Worm (Caenorhabditis elegans) whole organism, L1 larva: ENCODE results near the gene F53B2.8.

Experiments used
- C04F5.9 ChIP-seq: sonication (generic microtip); optimal IDR thresholded peaks from 2 replicates; lab custom pipeline; 2016; ENCODE audit warnings: missing genetic modification characterization, missing compliant biosample characterization
- C16A3.4 ChIP-seq: fragments of 150-350 bp; optimal IDR thresholded peaks from 2 replicates; lab custom pipeline; 2014; ENCODE audit warnings: missing biosample characterization, missing genetic modification characterization
- C34B4.2 ChIP-seq: sonication (generic microtip); optimal IDR thresholded peaks from 2 replicates; lab custom pipeline; 2017; ENCODE audit warnings: mild to moderate bottlenecking, missing genetic modification characterization, missing compliant biosample characterization
- F16B12.6 ChIP-seq: fragments of 150-350 bp; optimal IDR thresholded peaks from 2 replicates; lab custom pipeline; 2014; ENCODE audit warnings: missing biosample characterization, missing genetic modification characterization
- Y116A8C.19 ChIP-seq: sonication (generic microtip); optimal IDR thresholded peaks from 2 replicates; lab custom pipeline; 2016; ENCODE audit warnings: missing compliant biosample characterization, missing genetic modification characterization, borderline replicate concordance
- aha-1 ChIP-seq: fragments of 150-350 bp; optimal IDR thresholded peaks from 2 replicates; lab custom pipeline; 2014; ENCODE audit warnings: missing biosample characterization, missing genetic modification characterization
- blmp-1 ChIP-seq: fragments of 150-350 bp; optimal IDR thresholded peaks from 2 replicates; lab custom pipeline; 2014; ENCODE audit warnings: missing biosample characterization, missing genetic modification characterization
- ceh-8 ChIP-seq: fragments of 200-800 bp; sonication (Bioruptor generic); optimal IDR thresholded peaks from 2 replicates; lab custom pipeline; 2018; ENCODE audit warnings: mild to moderate bottlenecking, missing genetic modification characterization, moderate library complexity, missing compliant biosample characterization
- dpl-1 ChIP-seq, 3 experiments: fragments of 150-350 bp in 2 of 3; sonication (generic microtip) in 1 of 3; optimal IDR thresholded peaks; 2 replicates each; lab custom pipeline; 2014 to 2017; ENCODE audit warnings: missing biosample characterization in 3 of 3, missing genetic modification characterization in 3 of 3, missing genetic modification reagents in 3 of 3
- dsc-1 ChIP-seq: sonication (generic microtip); optimal IDR thresholded peaks from 2 replicates; lab custom pipeline; 2016; ENCODE audit warnings: mild to moderate bottlenecking, missing genetic modification characterization, missing compliant biosample characterization
- efl-1 ChIP-seq, 4 experiments: fragments of 150-350 bp; optimal IDR thresholded peaks in 3 of 4; peaks in 1 of 4; 1 replicate in 1 of 4; 2 replicates in 3 of 4; lab custom pipeline; 2014; ENCODE audit warnings: missing biosample characterization in 2 of 4, missing genetic modification characterization in 2 of 4, missing genetic modification reagents in 2 of 4
- egl-27 ChIP-seq, 2 experiments: fragments of 150-350 bp in 1 of 2; sonication (generic microtip); optimal IDR thresholded peaks; 3 replicates each; lab custom pipeline; 2017 to 2018; ENCODE audit warnings: missing biosample characterization in 2 of 2, missing genetic modification characterization in 2 of 2, missing genetic modification reagents in 2 of 2
- elt-2 ChIP-seq: sonication (generic microtip); optimal IDR thresholded peaks from 2 replicates; lab custom pipeline; 2016; ENCODE audit warnings: missing genetic modification characterization, mild to moderate bottlenecking, inconsistent platforms, missing compliant biosample characterization, missing genetic modification reagents
- ets-5 ChIP-seq: fragments of 200-800 bp; sonication (Bioruptor generic); IDR thresholded peaks from 2 replicates; pipeline ENCODE4 v1.3.6; 2022; ENCODE audit warnings: missing genetic modification characterization, missing compliant biosample characterization
- fkh-10 ChIP-seq: sonication (generic microtip); optimal IDR thresholded peaks from 2 replicates; lab custom pipeline; 2017; ENCODE audit warnings: missing biosample characterization, missing genetic modification reagents, missing genetic modification characterization
- fkh-8 ChIP-seq: sonication (generic microtip); optimal IDR thresholded peaks from 2 replicates; lab custom pipeline; 2016; ENCODE audit warnings: mild to moderate bottlenecking, missing genetic modification characterization, missing compliant biosample characterization
- grh-1 ChIP-seq: fragments of 200-800 bp; sonication (Bioruptor generic); IDR thresholded peaks from 2 replicates; pipeline ENCODE4 v1.3.6; 2022; ENCODE audit warnings: missing genetic modification reagents, missing genetic modification characterization, missing compliant biosample characterization
- hlh-17 ChIP-seq: fragments of 200-800 bp; sonication (Bioruptor generic); optimal IDR thresholded peaks from 2 replicates; lab custom pipeline; 2018; ENCODE audit warnings: missing genetic modification characterization, mild to moderate bottlenecking, missing compliant biosample characterization, moderate library complexity, borderline replicate concordance
- hlh-4 ChIP-seq: sonication (generic microtip); optimal IDR thresholded peaks from 2 replicates; lab custom pipeline; 2016; ENCODE audit warnings: mild to moderate bottlenecking, missing genetic modification characterization, missing compliant biosample characterization
- isw-1 ChIP-seq: fragments of 200-800 bp; sonication (Bioruptor generic); IDR thresholded peaks from 2 replicates; pipeline ENCODE4 v1.3.6; 2022; ENCODE audit warnings: missing genetic modification characterization, missing compliant biosample characterization
- lin-14 ChIP-seq: fragments of 200-800 bp; sonication (Bioruptor generic); optimal IDR thresholded peaks from 2 replicates; lab custom pipeline; 2018; ENCODE audit warnings: mild to moderate bottlenecking, missing genetic modification characterization, moderate library complexity, missing compliant biosample characterization
- lin-39 ChIP-seq: fragments of 150-350 bp; optimal IDR thresholded peaks from 2 replicates; lab custom pipeline; 2014; ENCODE audit warnings: missing biosample characterization, missing genetic modification reagents, missing genetic modification characterization
- lir-3 ChIP-seq: sonication (generic microtip); optimal IDR thresholded peaks from 2 replicates; lab custom pipeline; 2016; ENCODE audit warnings: mild to moderate bottlenecking, missing genetic modification characterization, moderate library complexity, missing compliant biosample characterization; ENCODE audit not compliant: poor library complexity
- lsy-2 ChIP-seq, 2 experiments: fragments of 150-350 bp; optimal IDR thresholded peaks; 2 replicates each; lab custom pipeline; 2014; ENCODE audit warnings: missing biosample characterization in 2 of 2, missing genetic modification characterization in 2 of 2
- mab-9 ChIP-seq: fragments of 200-800 bp; sonication (Bioruptor generic); IDR thresholded peaks from 2 replicates; pipeline ENCODE4 v1.3.6; 2022; ENCODE audit warnings: missing genetic modification reagents, missing genetic modification characterization, missing compliant biosample characterization
- mdl-1 ChIP-seq, 2 experiments: fragments of 150-350 bp; optimal IDR thresholded peaks; 2 replicates each; lab custom pipeline; 2014 to 2017; ENCODE audit warnings: missing biosample characterization in 2 of 2, missing genetic modification characterization in 2 of 2, inconsistent platforms in 1 of 2
- mef-2 ChIP-seq: fragments of 150-350 bp; optimal IDR thresholded peaks from 2 replicates; lab custom pipeline; 2014; ENCODE audit warnings: missing biosample characterization, missing genetic modification characterization
- mep-1 ChIP-seq: fragments of 150-350 bp; optimal IDR thresholded peaks from 2 replicates; lab custom pipeline; 2014; ENCODE audit warnings: missing biosample characterization, missing genetic modification characterization
- nhr-28 ChIP-seq: fragments of 150-350 bp; optimal IDR thresholded peaks from 2 replicates; lab custom pipeline; 2014; ENCODE audit warnings: missing biosample characterization, missing genetic modification characterization
- nhr-76 ChIP-seq: sonication (generic microtip); optimal IDR thresholded peaks from 2 replicates; lab custom pipeline; 2017; ENCODE audit warnings: missing biosample characterization, missing genetic modification characterization
- nhr-77 ChIP-seq: fragments of 150-350 bp; optimal IDR thresholded peaks from 2 replicates; lab custom pipeline; 2014; ENCODE audit warnings: missing biosample characterization, missing genetic modification characterization
- pag-3 ChIP-seq: sonication (generic microtip); optimal IDR thresholded peaks from 2 replicates; lab custom pipeline; 2017; ENCODE audit warnings: missing genetic modification characterization, mild to moderate bottlenecking, missing compliant biosample characterization, antibody characterized with exemption, borderline replicate concordance; ENCODE audit not compliant: insufficient read depth
- pqm-1 ChIP-seq: sonication (generic microtip); optimal IDR thresholded peaks from 3 replicates; lab custom pipeline; 2017; ENCODE audit warnings: missing biosample characterization, missing genetic modification characterization
- skn-1 ChIP-seq: fragments of 150-350 bp; optimal IDR thresholded peaks from 2 replicates; lab custom pipeline; 2014; ENCODE audit warnings: missing biosample characterization, missing genetic modification characterization
- snu-23 ChIP-seq: sonication (generic microtip); optimal IDR thresholded peaks from 2 replicates; lab custom pipeline; 2016; ENCODE audit warnings: missing genetic modification characterization, missing compliant biosample characterization
- sup-37 ChIP-seq: fragments of 200-800 bp; sonication (Bioruptor generic); optimal IDR thresholded peaks from 2 replicates; lab custom pipeline; 2018; ENCODE audit warnings: mild to moderate bottlenecking, missing genetic modification characterization, missing compliant biosample characterization
- swsn-7 ChIP-seq: sonication (generic microtip); optimal IDR thresholded peaks from 2 replicates; lab custom pipeline; 2016; ENCODE audit warnings: missing genetic modification characterization, missing compliant biosample characterization
- tbx-2 ChIP-seq: sonication (generic microtip); optimal IDR thresholded peaks from 2 replicates; lab custom pipeline; 2016; ENCODE audit warnings: missing genetic modification characterization, missing compliant biosample characterization
- tlp-1 ChIP-seq: fragments of 150-350 bp; optimal IDR thresholded peaks from 2 replicates; lab custom pipeline; 2014; ENCODE audit warnings: missing biosample characterization, missing genetic modification characterization
- unc-62 ChIP-seq: fragments of 150-350 bp; optimal IDR thresholded peaks from 2 replicates; lab custom pipeline; 2014; ENCODE audit warnings: missing biosample characterization, missing genetic modification reagents, missing genetic modification characterization
- unc-86 ChIP-seq: sonication (generic microtip); optimal IDR thresholded peaks from 2 replicates; lab custom pipeline; 2016; ENCODE audit warnings: missing genetic modification characterization, missing compliant biosample characterization
- unc-98 ChIP-seq: fragments of 200-800 bp; sonication (Bioruptor generic); IDR thresholded peaks from 2 replicates; pipeline ENCODE4 v1.3.6; 2022; ENCODE audit warnings: missing genetic modification characterization, missing compliant biosample characterization
- xbp-1 ChIP-seq: sonication (generic microtip); optimal IDR thresholded peaks from 2 replicates; lab custom pipeline; 2016; ENCODE audit warnings: missing genetic modification characterization, missing compliant biosample characterization
- zip-4 ChIP-seq: fragments of 200-800 bp; sonication (Bioruptor generic); optimal IDR thresholded peaks from 2 replicates; lab custom pipeline; 2018; ENCODE audit warnings: mild to moderate bottlenecking, missing genetic modification characterization, moderate library complexity, missing compliant biosample characterization
- ztf-4 ChIP-seq: fragments of 150-350 bp; optimal IDR thresholded peaks from 2 replicates; lab custom pipeline; 2014; ENCODE audit warnings: missing biosample characterization, missing genetic modification characterization

F53B2.8 gene

ce11 chrIV:12545393-12545792 lies 18.2 kb upstream of the F53B2.8 start:
- no peak for TF ChIP-seq nhr-77 (tag; lab: Kevin White, UChicago)
- TF ChIP-seq blmp-1 (tag; lab: Kevin White, UChicago) = peak; percentile 37
- TF ChIP-seq efl-1 (optimal IDR thresholded peaks at IDR 0.05; lab: Kevin White, UChicago) = peak; percentile 27 to 43
- TF ChIP-seq efl-1 (GFP tag; optimal IDR thresholded peaks at IDR 0.05 in 1 of 2; lab: Kevin White, UChicago) = peak in 1 of 2 experiments; percentile 81
- no peak for TF ChIP-seq swsn-7 (tag; lab: Kevin White, UChicago)
- no peak for TF ChIP-seq pqm-1
- TF ChIP-seq tlp-1 (tag; lab: Kevin White, UChicago) = no peak
- no peak for TF ChIP-seq nhr-76 (tag; lab: Kevin White, UChicago)
- TF ChIP-seq dpl-1 (GFP tag; optimal IDR thresholded peaks at IDR 0.05; lab: Kevin White, UChicago) = no peak
- no peak for TF ChIP-seq egl-27 (tag; optimal IDR thresholded peaks at IDR 0.05; lab: Kevin White, UChicago)
- TF ChIP-seq sup-37 (GFP tag; lab: Kevin White, UChicago) = no peak
- no peak for TF ChIP-seq isw-1 (GFP tag; lab: Robert Waterston, UW)
- TF ChIP-seq snu-23 = peak; percentile 2
- TF ChIP-seq ceh-8 (GFP tag; lab: Kevin White, UChicago) = no peak
- no peak for TF ChIP-seq lin-39 (tag; lab: Kevin White, UChicago)
- TF ChIP-seq lin-14 (GFP tag; lab: Kevin White, UChicago) = peak; percentile 14
- no peak for TF ChIP-seq nhr-28
- no peak for TF ChIP-seq dsc-1 (tag; lab: Kevin White, UChicago)
- no peak for TF ChIP-seq lir-3 (tag; lab: Kevin White, UChicago)
- TF ChIP-seq mdl-1 (tag; optimal IDR thresholded peaks at IDR 0.05; lab: Kevin White, UChicago) = no peak
- no peak for TF ChIP-seq fkh-10
- TF ChIP-seq Y116A8C.19 (tag; lab: Kevin White, UChicago) = no peak
- TF ChIP-seq F16B12.6 = no peak
- no peak for TF ChIP-seq tbx-2 (tag; lab: Kevin White, UChicago)
- peak in 1 of 2 experiments; percentile 35 for TF ChIP-seq lsy-2 (tag; optimal IDR thresholded peaks at IDR 0.05; lab: Kevin White, UChicago)
- TF ChIP-seq grh-1 (GFP tag; lab: Robert Waterston, UW) = no peak
- no peak for TF ChIP-seq unc-98 (GFP tag; lab: Robert Waterston, UW)
- no peak for TF ChIP-seq mab-9 (GFP tag; lab: Robert Waterston, UW)
- TF ChIP-seq xbp-1 (tag; lab: Kevin White, UChicago) = no peak
- no peak for TF ChIP-seq skn-1
- no peak for TF ChIP-seq fkh-8 (tag; lab: Kevin White, UChicago)
- TF ChIP-seq elt-2 (tag; lab: Kevin White, UChicago) = no peak
- TF ChIP-seq C34B4.2 (tag; lab: Kevin White, UChicago) = no peak
- no peak for TF ChIP-seq ets-5
- TF ChIP-seq unc-86 (tag; lab: Kevin White, UChicago) = no peak
- no peak for TF ChIP-seq mep-1
- no peak for TF ChIP-seq hlh-17 (GFP tag; lab: Kevin White, UChicago)
- no peak for TF ChIP-seq hlh-4
- TF ChIP-seq C16A3.4 = no peak
- TF ChIP-seq aha-1 (tag; lab: Kevin White, UChicago) = no peak
- TF ChIP-seq mef-2 = no peak
- no peak for TF ChIP-seq zip-4 (GFP tag; lab: Kevin White, UChicago)

ce11 chrIV:12544624-12545023 lies 17.4 kb upstream of the F53B2.8 start:
- no peak for TF ChIP-seq unc-62 (GFP tag; lab: Kevin White, UChicago)
- TF ChIP-seq C04F5.9 (tag; lab: Kevin White, UChicago) = no peak
- no peak for TF ChIP-seq unc-98 (GFP tag; lab: Robert Waterston, UW)
- TF ChIP-seq pag-3 (tag; lab: Kevin White, UChicago) = no peak
- no peak for TF ChIP-seq ztf-4 (tag; lab: Kevin White, UChicago)
